Fruit fly (Drosophila melanogaster) Kc167 (cell line): ENCODE measurements around the gene CG14960.

ENCODE experiments used
- Myc ChIP-seq: fragments of >200 bp; optimal IDR thresholded peaks from 2 replicates; lab custom pipeline; 2017; ENCODE audit warnings: missing external identifiers
- Sin3A ChIP-seq: fragments of >200 bp; optimal IDR thresholded peaks from 2 replicates; lab custom pipeline; 2018; ENCODE audit warnings: missing external identifiers
- h ChIP-seq: fragments of >200 bp; optimal IDR thresholded peaks from 3 replicates; lab custom pipeline; 2018; ENCODE audit warnings: missing external identifiers
- insv ChIP-seq: fragments of >200 bp; optimal IDR thresholded peaks from 3 replicates; lab custom pipeline; 2018; ENCODE audit warnings: missing external identifiers
- psq ChIP-seq: fragments of >200 bp; optimal IDR thresholded peaks from 2 replicates; lab custom pipeline; 2017; ENCODE audit warnings: missing external identifiers
- ttk ChIP-seq: sonication (Bioruptor generic); optimal IDR thresholded peaks from 2 replicates; lab custom pipeline; 2017; ENCODE audit warnings: missing external identifiers

- TF ChIP-seq psq (lab: Kevin White, UChicago) = no peak
- TF ChIP-seq Myc (lab: Kevin White, UChicago) = no peak
- no peak for TF ChIP-seq Sin3A
- no peak for TF ChIP-seq ttk (lab: Kevin White, UChicago)
- no peak for TF ChIP-seq h
- TF ChIP-seq insv = no peak
Measured at dm6 chr3L:3319992-3320732, 49.3 kb downstream of the CG14960 start.
